Worm (Caenorhabditis elegans) whole organism, L3 larva: ENCODE results near the gene hmgs-1.

ENCODE experiments used
- lin-15B ChIP-seq: fragments of 150-350 bp; optimal IDR thresholded peaks from 2 replicates; lab custom pipeline; 2014; ENCODE audit warnings: missing biosample characterization, missing genetic modification characterization
- lin-39 ChIP-seq: fragments of 150-350 bp; optimal IDR thresholded peaks from 2 replicates; lab custom pipeline; 2018; ENCODE audit warnings: missing biosample characterization, missing genetic modification reagents, missing genetic modification characterization
- nhr-28 ChIP-seq: fragments of 150-350 bp; optimal IDR thresholded peaks from 2 replicates; lab custom pipeline; 2014; ENCODE audit warnings: missing biosample characterization, missing genetic modification characterization
- tbx-2 ChIP-seq: sonication (generic microtip); optimal IDR thresholded peaks from 2 replicates; lab custom pipeline; 2016; ENCODE audit warnings: mild to moderate bottlenecking, missing genetic modification characterization, missing compliant biosample characterization
- unc-62 ChIP-seq: fragments of 150-350 bp; sonication (generic microtip); optimal IDR thresholded peaks from 4 replicates; lab custom pipeline; 2014; ENCODE audit warnings: missing biosample characterization, missing genetic modification reagents, missing genetic modification characterization
- zag-1 ChIP-seq: fragments of 150-350 bp; optimal IDR thresholded peaks from 2 replicates; lab custom pipeline; 2014; ENCODE audit warnings: missing biosample characterization, missing genetic modification characterization

DNA sequence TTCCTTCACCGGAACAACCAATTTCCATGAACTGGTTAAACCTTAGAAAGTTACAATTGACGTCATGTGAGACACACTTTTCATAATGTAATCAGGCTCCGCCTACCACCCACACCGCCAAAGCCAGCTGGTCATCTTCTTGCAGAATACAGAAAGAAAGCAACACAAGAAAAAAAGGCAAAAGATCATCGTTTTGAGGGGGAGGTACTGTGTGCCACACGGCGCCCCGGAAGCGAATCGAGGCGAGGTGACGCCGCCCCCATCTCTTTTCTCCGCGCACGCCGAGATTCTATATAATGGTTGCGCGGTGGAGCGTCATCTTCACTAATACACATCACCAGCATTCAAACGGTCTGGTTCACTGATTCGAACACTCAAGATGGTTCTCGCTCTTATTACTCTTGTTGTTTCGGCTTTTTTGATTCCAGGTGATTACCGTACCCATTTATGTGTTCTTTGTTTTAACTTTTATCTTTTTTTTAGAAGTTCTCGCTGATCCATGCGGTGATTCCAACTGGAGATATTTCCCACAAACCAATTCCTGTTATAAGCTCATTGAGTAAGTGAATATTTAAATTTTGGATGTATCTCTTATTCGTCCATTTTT, 15.5 kb upstream of the hmgs-1 start, which contains the start of gene clec-1:
- TF ChIP-seq zag-1: no peak
- no peak for TF ChIP-seq tbx-2 (tag; lab: Kevin White, UChicago)
- no peak for TF ChIP-seq lin-15B (tag; lab: Kevin White, UChicago)
- no peak for TF ChIP-seq lin-39
- no peak for TF ChIP-seq unc-62 (GFP tag; lab: Kevin White, UChicago)
- no peak for TF ChIP-seq nhr-28 (tag; lab: Kevin White, UChicago)
